Worm (Caenorhabditis elegans) whole organism, L3 larva: ENCODE data around the gene F15A4.2.

Experiments used
- egl-5 ChIP-seq: fragments of 150-350 bp; optimal IDR thresholded peaks from 2 replicates; lab custom pipeline; 2017; ENCODE audit warnings: missing biosample characterization, missing genetic modification reagents, missing genetic modification characterization, inconsistent platforms
- elt-3 ChIP-seq, 3 experiments: fragments of 150-350 bp in 1 of 3; sonication (generic microtip) in 2 of 3; optimal IDR thresholded peaks; 2 replicates in 2 of 3; 4 replicates in 1 of 3; lab custom pipeline; 2014 to 2017; ENCODE audit warnings: missing biosample characterization in 3 of 3, missing genetic modification characterization in 3 of 3
- lin-15B ChIP-seq: fragments of 150-350 bp; optimal IDR thresholded peaks from 2 replicates; lab custom pipeline; 2014; ENCODE audit warnings: missing biosample characterization, missing genetic modification characterization
- snpc-4 ChIP-seq: fragments of 150-350 bp; optimal IDR thresholded peaks from 2 replicates; lab custom pipeline; 2014; ENCODE audit warnings: missing biosample characterization, missing genetic modification characterization
- tbx-2 ChIP-seq: sonication (generic microtip); optimal IDR thresholded peaks from 2 replicates; lab custom pipeline; 2016; ENCODE audit warnings: mild to moderate bottlenecking, missing genetic modification characterization, missing compliant biosample characterization

DNA sequence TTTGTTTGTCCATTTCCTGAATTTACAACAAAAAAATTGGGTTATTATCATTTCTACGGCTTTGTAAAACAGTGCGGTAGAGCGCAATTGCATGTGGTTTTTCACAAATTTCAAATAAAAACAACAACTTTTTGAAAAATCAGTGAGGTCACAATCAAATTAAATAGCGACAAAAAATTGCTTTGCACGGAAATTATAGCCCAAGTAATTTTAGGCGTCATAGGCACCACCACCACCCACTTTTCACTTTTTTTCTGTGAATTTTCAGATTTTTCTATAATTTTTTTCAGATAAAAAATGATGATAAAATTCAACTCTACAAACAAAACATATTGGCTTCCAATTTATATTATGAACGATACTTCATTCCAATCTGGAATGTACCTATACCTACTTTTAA lies 5.1 kb upstream of the F15A4.2 start, which contains the start of gene sre-38:
- no peak for TF ChIP-seq lin-15B (tag; lab: Kevin White, UChicago)
- no peak for TF ChIP-seq snpc-4 (tag; lab: Kevin White, UChicago)
- no peak for TF ChIP-seq tbx-2 (tag; lab: Kevin White, UChicago)
- no peak for TF ChIP-seq elt-3 (tag; optimal IDR thresholded peaks at IDR 0.05; lab: Kevin White, UChicago)
- no peak for TF ChIP-seq egl-5
